Worm (Caenorhabditis elegans) whole organism, young adult: ENCODE measurements around the gene fbxa-72.

Experiments
- Y56A3A.18 ChIP-seq: fragments of 200-800 bp; sonication (Bioruptor generic); IDR thresholded peaks from 2 replicates; pipeline ENCODE4 v1.3.6; 2022; ENCODE audit warnings: missing genetic modification reagents, missing genetic modification characterization, missing compliant biosample characterization
- bed-2 ChIP-seq: fragments of 200-800 bp; sonication (Bioruptor generic); IDR thresholded peaks from 2 replicates; pipeline ENCODE4 v1.3.6; 2022; ENCODE audit warnings: missing genetic modification reagents, missing genetic modification characterization, missing compliant biosample characterization
- egl-18 ChIP-seq: fragments of 200-800 bp; sonication (Bioruptor generic); IDR thresholded peaks from 2 replicates; pipeline ENCODE4 v1.3.6; 2022; ENCODE audit warnings: missing genetic modification reagents, missing genetic modification characterization, missing compliant biosample characterization
- egl-44 ChIP-seq: fragments of 200-800 bp; sonication (Bioruptor generic); IDR thresholded peaks from 2 replicates; pipeline ENCODE4 v1.3.6; 2022; ENCODE audit warnings: missing genetic modification reagents, missing genetic modification characterization, missing compliant biosample characterization
- hmg-20 ChIP-seq: fragments of 200-800 bp; sonication (Bioruptor generic); IDR thresholded peaks from 2 replicates; pipeline ENCODE4 v1.3.6; 2022; ENCODE audit warnings: missing genetic modification reagents, missing genetic modification characterization, missing compliant biosample characterization
- unc-130 ChIP-seq: sonication (generic microtip); optimal IDR thresholded peaks from 2 replicates; lab custom pipeline; 2016; ENCODE audit warnings: missing genetic modification reagents, missing genetic modification characterization, missing compliant biosample characterization

ce11 chrV:692720-693422 is 16.3 kb upstream of the fbxa-72 start, which contains the start of gene srx-4:
- no peak for TF ChIP-seq hmg-20 (GFP tag; lab: Robert Waterston, UW)
- no peak for TF ChIP-seq egl-18 (GFP tag; lab: Robert Waterston, UW)
- TF ChIP-seq bed-2 (GFP tag; lab: Robert Waterston, UW), result no peak
- TF ChIP-seq egl-44 (GFP tag; lab: Robert Waterston, UW), result no peak
- TF ChIP-seq Y56A3A.18, result no peak
- no peak for TF ChIP-seq unc-130 (GFP tag; lab: Kevin White, UChicago)
